Fruit fly (Drosophila melanogaster) S2 (cell line): Measurements from ENCODE around the gene CG3961.

ENCODE experiments used
- CG8478 ChIP-seq: fragments of >200 bp; optimal IDR thresholded peaks from 2 replicates; lab custom pipeline; 2018
- CTCF ChIP-seq, 2 experiments: fragments of >200 bp; optimal IDR thresholded peaks; 2 replicates each; lab custom pipeline; 2018

DNA sequence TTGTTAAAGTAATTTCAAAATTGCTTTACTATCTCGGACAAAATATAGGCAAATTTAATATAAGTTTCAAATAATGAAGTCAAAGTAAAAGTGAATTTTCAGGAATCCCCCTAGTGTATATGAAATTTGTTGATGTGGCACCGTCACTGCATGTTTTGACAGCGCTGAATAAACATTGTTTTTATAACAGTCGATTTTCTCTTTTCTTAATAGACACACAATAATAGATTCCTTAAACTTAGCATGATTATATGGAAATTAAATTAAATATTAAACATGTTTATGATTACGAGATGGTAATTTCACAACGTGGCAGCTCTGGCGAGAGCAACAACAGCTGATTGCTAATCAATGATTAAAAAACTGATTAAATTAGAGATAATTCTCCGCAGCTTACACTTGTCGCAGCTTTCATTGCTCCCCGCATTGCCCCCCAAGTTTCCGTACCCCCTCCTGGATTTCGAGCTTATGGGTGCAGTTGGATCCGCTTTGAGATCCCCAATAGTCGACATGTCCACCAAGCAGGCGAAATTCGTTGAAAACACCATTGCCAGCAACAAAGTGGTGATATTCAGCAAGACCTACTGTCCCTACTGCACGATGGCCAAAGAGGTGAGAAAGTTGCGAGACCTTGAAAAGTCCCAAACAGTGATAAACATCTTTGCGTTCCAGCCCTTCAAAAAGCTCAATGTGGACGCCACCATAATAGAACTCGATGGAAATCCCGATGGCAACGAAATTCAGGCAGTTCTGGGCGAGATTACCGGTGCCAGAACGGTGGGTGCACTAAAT is 21.1 kb downstream of the CG3961 start, which contains the start of gene Grx1:
- TF ChIP-seq CG8478 (lab: Kevin White, UChicago) (no peak), CTCF (optimal IDR thresholded peaks at IDR 0.05; lab: Kevin White, UChicago) (no peak)
